Fruit fly (Drosophila melanogaster): Measurements from ENCODE around the gene CG44098.

Gene CG44098

dm6 chr3R:4811936-4812534, 39.0 kb upstream of the CG44098 start, which contains the start of the genes Hus1-like and ctrip (continued):
- TF ChIP-seq Nf-YA (GFP tag; IDR thresholded peaks at IDR 0.05) (no peak), CG30020 (tag; optimal IDR thresholded peaks at IDR 0.05) (peak; percentile 95), dmrt99B (tag; optimal IDR thresholded peaks at IDR 0.05) (peak; percentile 4), HmgD (GFP tag; optimal IDR thresholded peaks at IDR 0.05) (no peak), CG10147 (GFP tag; optimal IDR thresholded peaks at IDR 0.05) (no peak), ac (GFP tag; optimal IDR thresholded peaks at IDR 0.05) (peak; percentile 13), CG12659 (GFP tag; optimal IDR thresholded peaks at IDR 0.05) (peak; percentile 87), CG12071 (GFP tag; optimal IDR thresholded peaks at IDR 0.05) (peak; percentile 16), HmgZ (tag; optimal IDR thresholded peaks at IDR 0.05) (peak; percentile 19), Deaf1 (tag; optimal IDR thresholded peaks at IDR 0.05) (peak; percentile 42), CG6683 (GFP tag; optimal IDR thresholded peaks at IDR 0.05) (no peak), Atf-2 (GFP tag; optimal IDR thresholded peaks at IDR 0.05) (no peak), CG5953 (GFP tag; IDR thresholded peaks at IDR 0.05) (no peak), CG6272 (GFP tag; IDR thresholded peaks at IDR 0.05) (peak; percentile 47; the same call in 1 of the 2 replicates), CG13287 (GFP tag; IDR thresholded peaks at IDR 0.05; ENCODE audit: partially characterized antibody) (peak; percentile 66), Fer3 (tag; optimal IDR thresholded peaks at IDR 0.05) (no peak), NFAT (GFP tag; IDR thresholded peaks at IDR 0.05) (0 out of 2 replicates have a peak, but pooled peaks have one; percentile 28), CG12391 (tag; optimal IDR thresholded peaks at IDR 0.05) (peak; percentile 6), fd3F (GFP tag; optimal IDR thresholded peaks at IDR 0.05) (no peak), mirr (GFP tag; optimal IDR thresholded peaks at IDR 0.05) (peak; percentile 17), E2f1 (GFP tag; IDR thresholded peaks at IDR 0.05) (peak; percentile 8; the same call in 1 of the 2 replicates), Sry-δ (GFP tag; optimal IDR thresholded peaks at IDR 0.05) (peak; percentile 53), lilli (GFP tag; optimal IDR thresholded peaks at IDR 0.05) (peak; percentile 15), salm (tag; optimal IDR thresholded peaks at IDR 0.05) (peak; percentile 2), Usf (GFP tag; optimal IDR thresholded peaks at IDR 0.05) (no peak), CG6791 (GFP tag; IDR thresholded peaks at IDR 0.05; ENCODE audit: partially characterized antibody) (peak; percentile 53; the same call in 1 of the 3 replicates), Opbp (GFP tag; IDR thresholded peaks at IDR 0.05; ENCODE audit: partially characterized antibody) (peak; percentile 65; the same call in 1 of the 3 replicates), CG14710 (tag; optimal IDR thresholded peaks at IDR 0.05) (peak; percentile 39), CG7556 (GFP tag; optimal IDR thresholded peaks at IDR 0.05) (no peak), Fer1 (GFP tag; optimal IDR thresholded peaks at IDR 0.05) (peak; percentile 48), pzg (GFP tag; optimal IDR thresholded peaks at IDR 0.05) (peak; percentile 63), CG9727 (GFP tag; optimal IDR thresholded peaks at IDR 0.05) (no peak), CG17568 (GFP tag; optimal IDR thresholded peaks at IDR 0.05) (peak; percentile 19), z (GFP tag; IDR thresholded peaks at IDR 0.05) (0 out of 3 replicates have a peak, but pooled peaks have one; percentile 21), Dbx (GFP tag; IDR thresholded peaks at IDR 0.05) (peak; percentile 55; the same call in 2 of the 3 replicates), schlank (tag; optimal IDR thresholded peaks at IDR 0.05) (no peak), BEAF-32 (GFP tag; optimal IDR thresholded peaks at IDR 0.05) (peak; percentile 63), stwl (tag; optimal IDR thresholded peaks at IDR 0.05) (peak; percentile 53), Meics (GFP tag; optimal IDR thresholded peaks at IDR 0.05) (peak; percentile 22), CG7357 (GFP tag; IDR thresholded peaks at IDR 0.05) (peak; percentile 88), CG10654 (GFP tag; optimal IDR thresholded peaks at IDR 0.05) (no peak), CTCF (GFP tag; optimal IDR thresholded peaks at IDR 0.05) (no peak), CG8924 (tag; optimal IDR thresholded peaks at IDR 0.05) (peak; percentile 37), Dll (GFP tag; IDR thresholded peaks at IDR 0.05; ENCODE audit: partially characterized antibody) (peak; percentile 61; the same call in 2 of the 4 replicates), CG4707 (GFP tag; optimal IDR thresholded peaks at IDR 0.05) (no peak), CG8290 (GFP tag; optimal IDR thresholded peaks at IDR 0.05) (no peak), CG8290 (tag; optimal IDR thresholded peaks at IDR 0.05) (peak in 1 of 2 experiments; percentile 60), CG6813 (GFP tag; optimal IDR thresholded peaks at IDR 0.05) (peak; percentile 46), Dek (tag; optimal IDR thresholded peaks at IDR 0.05) (no peak)
